Fruit fly (Drosophila melanogaster) whole organism, pupa: ENCODE measurements around the gene prt.
A peak's percentile ranks its signal among the peaks of the same experiment; 100 is the strongest.

Experiments used
- CG10348 ChIP-seq: fragments of 200-800 bp; sonication (Bioruptor generic); IDR thresholded peaks from 2 replicates; pipeline ENCODE4 v1.3.6; 2022; ENCODE audit warnings: missing biosample characterization, missing genetic modification characterization
- EcR ChIP-seq: fragments of 200-800 bp; sonication (Bioruptor generic); optimal IDR thresholded peaks from 3 replicates; lab custom pipeline; 2019; ENCODE audit warnings: missing biosample characterization, missing genetic modification characterization, mild to moderate bottlenecking, moderate library complexity, missing genetic modification reagents
- Ets98B ChIP-seq: fragments of 200-800 bp; sonication (Bioruptor generic); IDR thresholded peaks from 2 replicates; pipeline ENCODE4 v1.3.6; 2022; ENCODE audit warnings: missing biosample characterization, missing genetic modification characterization
- Pif1A ChIP-seq: fragments of 200-800 bp; sonication (Bioruptor generic); optimal IDR thresholded peaks from 3 replicates; lab custom pipeline; 2016; ENCODE audit warnings: missing biosample characterization, missing genetic modification characterization
- Pif1B ChIP-seq: fragments of 200-800 bp; sonication (Bioruptor generic); optimal IDR thresholded peaks from 3 replicates; lab custom pipeline; 2016; ENCODE audit warnings: missing biosample characterization, missing genetic modification characterization

dm6 chr3R:23713901-23714300 lies 15.1 kb upstream of the prt start:
- peak; percentile 76 for TF ChIP-seq Pif1A (GFP tag; lab: Kevin White, UChicago)
- peak; percentile 36; the same call in 1 of the 2 replicates for TF ChIP-seq Ets98B (GFP tag; lab: Robert Waterston, UW)
- no peak for TF ChIP-seq EcR (GFP tag; lab: Kevin White, UChicago)
- TF ChIP-seq Pif1B (GFP tag; lab: Kevin White, UChicago), result peak; percentile 75
- TF ChIP-seq CG10348, result no peak
